Worm (Caenorhabditis elegans): ENCODE data around the gene C45B11.9.
A peak's percentile ranks its signal among the peaks of the same experiment; 100 is the strongest.

Gene C45B11.9

DNA sequence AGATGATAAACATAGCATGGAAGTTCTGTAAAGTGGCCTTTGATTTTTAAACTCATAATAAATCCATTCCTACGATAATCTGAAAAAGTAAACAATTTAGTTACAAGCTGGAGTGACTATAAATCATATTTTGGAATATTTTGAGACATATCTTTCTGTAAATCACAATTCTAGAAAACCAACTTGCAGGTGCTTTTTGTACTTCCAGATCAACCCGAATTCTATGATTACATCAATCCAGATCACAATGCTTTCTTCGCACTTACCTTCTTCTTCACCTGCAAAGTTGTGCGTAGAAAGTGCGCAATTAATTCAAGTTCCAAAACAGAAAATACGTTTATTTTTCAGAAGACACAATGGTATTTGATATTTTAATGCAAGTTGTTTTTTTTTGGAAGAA is 25.4 kb upstream of the C45B11.9 start:
- TF ChIP-seq fkh-10 (GFP tag; optimal IDR thresholded peaks at IDR 0.05) (no peak), mml-1 (tag; optimal IDR thresholded peaks at IDR 0.05) (no peak), nhr-76 (tag; optimal IDR thresholded peaks at IDR 0.05) (no peak), mdl-1 (tag; optimal IDR thresholded peaks at IDR 0.05) (no peak), pha-4 (tag; optimal IDR thresholded peaks at IDR 0.05) (no peak), nhr-28 (tag; optimal IDR thresholded peaks at IDR 0.05) (no peak), ama-1 (optimal IDR thresholded peaks at IDR 0.05) (no peak), elt-3 (tag; optimal IDR thresholded peaks at IDR 0.05) (no peak), fkh-2 (tag; optimal IDR thresholded peaks at IDR 0.05) (no peak), ztf-4 (tag; optimal IDR thresholded peaks at IDR 0.05) (no peak), nhr-12 (tag; optimal IDR thresholded peaks at IDR 0.05) (no peak), R02D3.7 (tag; optimal IDR thresholded peaks at IDR 0.05) (no peak), ceh-28 (tag; optimal IDR thresholded peaks at IDR 0.05) (no peak), nhr-25 (tag; optimal IDR thresholded peaks at IDR 0.05) (no peak), jun-1 (tag; optimal IDR thresholded peaks at IDR 0.05) (no peak), unc-39 (tag; optimal IDR thresholded peaks at IDR 0.05) (no peak)

DNA sequence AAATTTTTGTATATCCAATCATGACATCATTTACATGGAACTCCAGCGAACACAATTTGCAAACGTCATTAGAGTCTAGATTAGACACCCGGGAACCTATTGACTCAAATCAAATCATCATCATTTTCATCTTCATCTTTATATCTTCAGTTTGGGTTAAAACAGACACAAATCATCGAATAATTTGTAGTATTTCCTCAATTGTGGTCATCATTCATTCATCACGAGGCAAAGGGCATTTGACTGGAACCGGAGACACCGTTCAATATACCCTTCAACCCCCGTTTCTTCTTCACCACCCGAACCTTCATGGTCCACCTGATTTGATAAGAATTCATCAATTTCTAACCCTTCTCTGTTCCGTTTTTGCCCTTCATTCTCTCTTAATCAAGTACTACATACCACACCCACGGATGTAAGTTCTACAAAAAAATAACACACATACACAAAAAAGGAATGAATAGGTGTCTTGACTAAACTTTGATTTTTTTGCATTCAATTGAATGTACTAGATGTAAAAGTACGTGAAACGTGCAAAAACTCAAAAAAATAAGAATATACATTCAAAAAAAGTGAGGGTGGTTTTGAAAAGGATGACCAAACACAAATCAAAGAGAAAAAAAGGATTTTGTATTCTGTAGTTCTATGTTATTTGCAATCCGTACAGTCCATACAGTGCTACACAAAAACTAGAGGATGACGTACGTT is 23.1 kb upstream of the C45B11.9 start:
- TF ChIP-seq ama-1 (optimal IDR thresholded peaks at IDR 0.05), result no peak
- no peak for TF ChIP-seq pqm-1 (tag; optimal IDR thresholded peaks at IDR 0.05)
- no peak for TF ChIP-seq tbx-2 (tag; optimal IDR thresholded peaks at IDR 0.05)
- no peak for TF ChIP-seq egl-27 (tag; optimal IDR thresholded peaks at IDR 0.05)
- TF ChIP-seq nhr-237 (tag; optimal IDR thresholded peaks at IDR 0.05), result no peak
- no peak for TF ChIP-seq ZK546.5 (tag; optimal IDR thresholded peaks at IDR 0.05)
- TF ChIP-seq zag-1 (tag; optimal IDR thresholded peaks at IDR 0.05), result no peak
- TF ChIP-seq nhr-67 (tag; optimal IDR thresholded peaks at IDR 0.05), result no peak
- TF ChIP-seq sea-2 (GFP tag; optimal IDR thresholded peaks at IDR 0.05), result no peak
- TF ChIP-seq nhr-43 (tag; optimal IDR thresholded peaks at IDR 0.05; ENCODE audit: poor library complexity, severe bottlenecking), result no peak
- TF ChIP-seq elt-1 (tag; optimal IDR thresholded peaks at IDR 0.05), result no peak
- TF ChIP-seq hmg-11 (tag; optimal IDR thresholded peaks at IDR 0.05), result no peak
- no peak for TF ChIP-seq lin-39 (tag; optimal IDR thresholded peaks at IDR 0.05)

DNA sequence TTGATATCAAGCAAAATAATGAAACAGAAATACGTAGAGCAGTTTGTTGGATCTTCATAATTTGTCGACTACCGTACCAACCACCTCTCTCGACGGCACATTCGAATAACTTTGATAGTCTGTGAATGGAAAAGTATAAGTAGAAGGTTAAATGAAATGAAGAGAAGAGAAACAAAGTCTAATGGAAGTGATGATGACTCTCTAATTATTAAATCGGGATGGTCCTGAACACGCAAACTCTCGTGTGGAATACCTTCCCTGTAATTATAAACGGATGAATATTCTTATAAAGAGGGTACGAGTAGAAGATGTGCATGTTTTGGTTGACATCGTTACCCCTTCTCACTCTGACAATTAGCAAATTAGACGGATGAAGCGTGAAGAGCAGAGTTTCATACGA is 17.3 kb upstream of the C45B11.9 start, which contains the start of the genes C13G3.12 and hot-6:
Gene C13G3.12 (minus strand): TSS at position 101 of the 400 bp plus-strand sequence.
Gene hot-6 (minus strand): TSS at position 121 of the 400 bp plus-strand sequence.
- TF ChIP-seq unc-39 (tag; optimal IDR thresholded peaks at IDR 0.05) (no peak), ZK546.5 (tag; optimal IDR thresholded peaks at IDR 0.05) (no peak), nhr-237 (tag; optimal IDR thresholded peaks at IDR 0.05) (no peak), ceh-82 (tag; optimal IDR thresholded peaks at IDR 0.05) (no peak), aly-2 (tag; optimal IDR thresholded peaks at IDR 0.05) (no peak), R02D3.7 (tag; optimal IDR thresholded peaks at IDR 0.05) (no peak), ama-1 (optimal IDR thresholded peaks at IDR 0.05) (no peak), egl-27 (tag; optimal IDR thresholded peaks at IDR 0.05) (no peak), egl-5 (tag; optimal IDR thresholded peaks at IDR 0.05) (no peak), jun-1 (tag; optimal IDR thresholded peaks at IDR 0.05) (no peak), lin-15B (tag; optimal IDR thresholded peaks at IDR 0.05) (no peak), unc-62 (GFP tag; optimal IDR thresholded peaks at IDR 0.05) (no peak), elt-2 (tag; optimal IDR thresholded peaks at IDR 0.05) (no peak)

ce11 chrV:11027740-11028139 is 12.4 kb upstream of the C45B11.9 start:
- TF ChIP-seq tbx-2 (tag; optimal IDR thresholded peaks at IDR 0.05), result no peak
- no peak for TF ChIP-seq pha-4 (tag; optimal IDR thresholded peaks at IDR 0.05)
- no peak for TF ChIP-seq fkh-10 (GFP tag; optimal IDR thresholded peaks at IDR 0.05)

DNA sequence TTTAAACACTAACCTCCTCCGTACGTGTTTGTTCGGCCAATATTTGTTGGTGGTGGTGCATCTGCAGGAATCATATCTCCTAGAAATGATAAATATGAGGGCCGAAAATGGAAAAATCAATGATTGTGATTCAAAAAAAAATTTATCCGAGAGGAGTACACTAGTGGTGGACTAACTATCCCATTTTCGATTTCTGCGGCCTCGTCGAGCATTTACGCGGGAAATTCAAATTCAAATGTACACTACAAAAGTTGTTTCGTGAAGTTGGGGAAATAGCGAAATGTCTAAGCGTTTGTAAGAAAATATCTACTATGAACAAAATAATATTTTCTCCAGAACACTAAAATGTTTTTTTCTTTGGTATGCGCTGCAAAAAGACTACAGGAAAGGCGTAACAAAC is 10.8 kb upstream of the C45B11.9 start:
- TF ChIP-seq nhr-25 (tag; optimal IDR thresholded peaks at IDR 0.05) (peak; percentile 23), hmg-11 (tag; optimal IDR thresholded peaks at IDR 0.05) (peak; percentile 29), pha-4 (tag; optimal IDR thresholded peaks at IDR 0.05) (peak; percentile 74), nhr-237 (tag; optimal IDR thresholded peaks at IDR 0.05) (no peak), jun-1 (tag; optimal IDR thresholded peaks at IDR 0.05) (peak; percentile 12), nhr-23 (tag; optimal IDR thresholded peaks at IDR 0.05) (peak; percentile 69), ztf-4 (tag; optimal IDR thresholded peaks at IDR 0.05) (no peak), ceh-82 (tag; optimal IDR thresholded peaks at IDR 0.05) (no peak), lsy-12 (tag; optimal IDR thresholded peaks at IDR 0.05) (peak; percentile 30), nhr-77 (tag; optimal IDR thresholded peaks at IDR 0.05) (no peak), daf-12 (tag; optimal IDR thresholded peaks at IDR 0.05) (no peak), ceh-28 (tag; optimal IDR thresholded peaks at IDR 0.05) (peak; percentile 43), lin-15B (tag; optimal IDR thresholded peaks at IDR 0.05) (peak; percentile 59), lin-39 (tag; optimal IDR thresholded peaks at IDR 0.05) (peak; percentile 32), nhr-43 (tag; optimal IDR thresholded peaks at IDR 0.05; ENCODE audit: poor library complexity, severe bottlenecking) (peak; percentile 84), pqm-1 (tag; optimal IDR thresholded peaks at IDR 0.05) (no peak), nhr-76 (tag; optimal IDR thresholded peaks at IDR 0.05) (no peak), nfya-1 (tag; optimal IDR thresholded peaks at IDR 0.05; ENCODE audit: insufficient read depth) (peak; percentile 27), elt-2 (tag; optimal IDR thresholded peaks at IDR 0.05) (peak; percentile 18)

Data from whole organism, L3 larva.